Fruit fly (Drosophila melanogaster) whole organism, prepupa: ENCODE results near the gene Sema5c.

Experiments
- Blimp-1 ChIP-seq: fragments of 200-800 bp; sonication (Bioruptor generic); optimal IDR thresholded peaks from 3 replicates; lab custom pipeline; 2017; ENCODE audit warnings: missing biosample characterization, missing genetic modification characterization, mild to moderate bottlenecking, moderate library complexity, missing genetic modification reagents
- CG10631 ChIP-seq: fragments of 200-800 bp; sonication (Bioruptor generic); optimal IDR thresholded peaks from 2 replicates; lab custom pipeline; 2016; ENCODE audit warnings: missing biosample characterization, missing genetic modification characterization
- CG11294 ChIP-seq: fragments of 200-800 bp; sonication (Bioruptor generic); IDR thresholded peaks from 2 replicates; pipeline ENCODE4 v1.3.6; 2022; ENCODE audit warnings: missing biosample characterization, missing genetic modification characterization
- CG11902 ChIP-seq: fragments of 200-800 bp; sonication (Bioruptor generic); optimal IDR thresholded peaks from 3 replicates; lab custom pipeline; 2016; ENCODE audit warnings: missing biosample characterization, missing genetic modification characterization
- CG1621 ChIP-seq: fragments of 200-800 bp; sonication (Bioruptor generic); optimal IDR thresholded peaks from 3 replicates; lab custom pipeline; 2018; ENCODE audit warnings: missing biosample characterization, mild to moderate bottlenecking, missing genetic modification characterization
- CG16779 ChIP-seq: fragments of 200-800 bp; sonication (Bioruptor generic); optimal IDR thresholded peaks from 3 replicates; lab custom pipeline; 2017; ENCODE audit warnings: missing biosample characterization, mild to moderate bottlenecking, missing genetic modification characterization
- CG3032 ChIP-seq: fragments of 200-800 bp; optimal IDR thresholded peaks from 2 replicates; lab custom pipeline; 2019; ENCODE audit warnings: missing biosample characterization, mild to moderate bottlenecking, missing genetic modification characterization, moderate library complexity
- CG32006 ChIP-seq: fragments of 200-800 bp; sonication (Bioruptor generic); optimal IDR thresholded peaks from 3 replicates; lab custom pipeline; 2017; ENCODE audit warnings: missing biosample characterization, mild to moderate bottlenecking, missing genetic modification characterization
- CG34406 ChIP-seq: fragments of 200-800 bp; sonication (Bioruptor generic); optimal IDR thresholded peaks from 3 replicates; lab custom pipeline; 2016; ENCODE audit warnings: missing biosample characterization, missing genetic modification characterization
- CG3919 ChIP-seq: fragments of 200-800 bp; sonication (Bioruptor generic); optimal IDR thresholded peaks from 3 replicates; lab custom pipeline; 2016; ENCODE audit warnings: missing biosample characterization, missing genetic modification characterization
- CG4318 ChIP-seq: fragments of 200-800 bp; sonication (Bioruptor generic); optimal IDR thresholded peaks from 3 replicates; lab custom pipeline; 2017; ENCODE audit warnings: missing biosample characterization, mild to moderate bottlenecking, missing genetic modification characterization
- CG6276 ChIP-seq: fragments of 200-800 bp; sonication (Bioruptor generic); optimal IDR thresholded peaks from 2 replicates; lab custom pipeline; 2017; ENCODE audit warnings: missing biosample characterization, mild to moderate bottlenecking, missing genetic modification characterization
- CG6808 ChIP-seq: fragments of 200-800 bp; sonication (Bioruptor generic); optimal IDR thresholded peaks from 3 replicates; lab custom pipeline; 2017; ENCODE audit warnings: missing biosample characterization, missing genetic modification characterization, mild to moderate bottlenecking, moderate library complexity, missing genetic modification reagents
- CG6854 ChIP-seq: fragments of 200-800 bp; sonication (Bioruptor generic); optimal IDR thresholded peaks from 2 replicates; lab custom pipeline; 2017; ENCODE audit warnings: missing biosample characterization, mild to moderate bottlenecking, missing genetic modification characterization
- CG7368 ChIP-seq: fragments of 200-800 bp; sonication (Bioruptor generic); optimal IDR thresholded peaks from 3 replicates; lab custom pipeline; 2016; ENCODE audit warnings: missing biosample characterization, missing genetic modification characterization
- CG8119 ChIP-seq: fragments of 200-800 bp; sonication (Bioruptor generic); IDR thresholded peaks from 3 replicates; pipeline ENCODE4 v1.3.6; 2022; ENCODE audit warnings: missing biosample characterization, missing genetic modification characterization
- CG8319 ChIP-seq: fragments of 200-800 bp; sonication (Bioruptor generic); optimal IDR thresholded peaks from 3 replicates; lab custom pipeline; 2016; ENCODE audit warnings: missing biosample characterization, missing genetic modification characterization
- CG8632 ChIP-seq: fragments of 200-800 bp; sonication (Bioruptor generic); optimal IDR thresholded peaks from 3 replicates; lab custom pipeline; 2016; ENCODE audit warnings: missing biosample characterization, missing genetic modification characterization
- CG9139 ChIP-seq: fragments of 200-800 bp; sonication (Bioruptor generic); optimal IDR thresholded peaks from 3 replicates; lab custom pipeline; 2017; ENCODE audit warnings: missing biosample characterization, mild to moderate bottlenecking, missing genetic modification characterization
- Eip75B ChIP-seq: fragments of 200-800 bp; sonication (Bioruptor generic); optimal IDR thresholded peaks from 3 replicates; lab custom pipeline; 2016; ENCODE audit warnings: missing biosample characterization, missing genetic modification characterization
- Eip78C ChIP-seq: fragments of 200-800 bp; sonication (Bioruptor generic); peaks from one replicate; lab custom pipeline; 2016; ENCODE audit warnings: missing biosample characterization, missing genetic modification characterization
- Ets21C ChIP-seq: fragments of 200-800 bp; sonication (Bioruptor generic); optimal IDR thresholded peaks from 3 replicates; lab custom pipeline; 2016; ENCODE audit warnings: missing biosample characterization, missing genetic modification characterization
- Ets96B ChIP-seq: fragments of 200-800 bp; optimal IDR thresholded peaks from 2 replicates; lab custom pipeline; 2019; ENCODE audit warnings: missing biosample characterization, mild to moderate bottlenecking, missing genetic modification characterization, moderate library complexity
- Hr38 ChIP-seq: sonication (Bioruptor generic); optimal IDR thresholded peaks from 2 replicates; lab custom pipeline; 2016; ENCODE audit warnings: missing biosample characterization, missing genetic modification characterization
- Hr39 ChIP-seq: fragments of 200-800 bp; sonication (Bioruptor generic); optimal IDR thresholded peaks from 2 replicates; lab custom pipeline; 2016; ENCODE audit warnings: missing biosample characterization, missing genetic modification characterization
- Hr4 ChIP-seq: fragments of 200-800 bp; sonication (Bioruptor generic); optimal IDR thresholded peaks from 3 replicates; lab custom pipeline; 2016; ENCODE audit warnings: missing biosample characterization, missing genetic modification characterization
- Lpt ChIP-seq: fragments of 200-800 bp; sonication (Bioruptor generic); optimal IDR thresholded peaks from 3 replicates; lab custom pipeline; 2016; ENCODE audit warnings: missing biosample characterization, missing genetic modification characterization
- Met ChIP-seq: fragments of 200-800 bp; sonication (Bioruptor generic); optimal IDR thresholded peaks from 3 replicates; lab custom pipeline; 2016; ENCODE audit warnings: missing biosample characterization, missing genetic modification characterization
- OdsH ChIP-seq: fragments of 200-800 bp; sonication (Bioruptor generic); optimal IDR thresholded peaks from 3 replicates; lab custom pipeline; 2016; ENCODE audit warnings: missing biosample characterization, missing genetic modification characterization
- Smox ChIP-seq: fragments of 200-800 bp; sonication (Bioruptor generic); optimal IDR thresholded peaks from 3 replicates; lab custom pipeline; 2016; ENCODE audit warnings: missing biosample characterization, missing genetic modification characterization
- Sox102F ChIP-seq: fragments of 200-800 bp; sonication (Bioruptor generic); optimal IDR thresholded peaks from 2 replicates; lab custom pipeline; 2016; ENCODE audit warnings: missing biosample characterization, mild to moderate bottlenecking, missing genetic modification characterization
- Sox14 ChIP-seq: fragments of 200-800 bp; sonication (Bioruptor generic); optimal IDR thresholded peaks from 3 replicates; lab custom pipeline; 2016; ENCODE audit warnings: missing biosample characterization, missing genetic modification characterization
- Sox15 ChIP-seq: fragments of 200-800 bp; sonication (Bioruptor generic); optimal IDR thresholded peaks from 3 replicates; lab custom pipeline; 2016; ENCODE audit warnings: missing biosample characterization, missing genetic modification characterization
- acj6 ChIP-seq: fragments of 200-800 bp; sonication (Bioruptor generic); optimal IDR thresholded peaks from 3 replicates; lab custom pipeline; 2016; ENCODE audit warnings: missing biosample characterization, missing genetic modification characterization
- dac ChIP-seq: fragments of 200-800 bp; sonication (Bioruptor generic); optimal IDR thresholded peaks from 2 replicates; lab custom pipeline; 2017; ENCODE audit warnings: missing biosample characterization, mild to moderate bottlenecking, missing genetic modification characterization
- dsx ChIP-seq: fragments of 200-800 bp; optimal IDR thresholded peaks from 3 replicates; lab custom pipeline; 2019; ENCODE audit warnings: missing biosample characterization, mild to moderate bottlenecking, missing genetic modification characterization, moderate library complexity; ENCODE audit not compliant: poor library complexity, severe bottlenecking
- esn ChIP-seq: fragments of 200-800 bp; sonication (Bioruptor generic); optimal IDR thresholded peaks from 2 replicates; lab custom pipeline; 2016; ENCODE audit warnings: missing biosample characterization, mild to moderate bottlenecking, missing genetic modification characterization, moderate library complexity
- fd59A ChIP-seq: fragments of 200-800 bp; sonication (Bioruptor generic); optimal IDR thresholded peaks from 2 replicates; lab custom pipeline; 2017; ENCODE audit warnings: missing biosample characterization, mild to moderate bottlenecking, missing genetic modification characterization, missing genetic modification reagents
- fd85E ChIP-seq: fragments of 200-800 bp; sonication (Bioruptor generic); optimal IDR thresholded peaks from 3 replicates; lab custom pipeline; 2016; ENCODE audit warnings: missing biosample characterization, missing genetic modification characterization
- net ChIP-seq: fragments of 200-800 bp; sonication (Bioruptor generic); optimal IDR thresholded peaks from 3 replicates; lab custom pipeline; 2016; ENCODE audit warnings: missing biosample characterization, missing genetic modification characterization
- pdm3 ChIP-seq: fragments of 200-800 bp; sonication (Bioruptor generic); optimal IDR thresholded peaks from 3 replicates; lab custom pipeline; 2016; ENCODE audit warnings: missing biosample characterization, missing genetic modification characterization
- salr ChIP-seq, 2 experiments: fragments of 200-800 bp; sonication (Bioruptor generic); optimal IDR thresholded peaks; 3 replicates each; lab custom pipeline; 2016 to 2018; ENCODE audit warnings: missing biosample characterization in 2 of 2, missing genetic modification characterization in 2 of 2, mild to moderate bottlenecking in 1 of 2
- spab ChIP-seq: fragments of 200-800 bp; sonication (Bioruptor generic); optimal IDR thresholded peaks from 2 replicates; lab custom pipeline; 2017; ENCODE audit warnings: missing biosample characterization, mild to moderate bottlenecking, missing genetic modification characterization, missing genetic modification reagents
- ss ChIP-seq, 2 experiments: fragments of 200-800 bp; sonication (Bioruptor generic); optimal IDR thresholded peaks; 2 replicates in 1 of 2; 3 replicates in 1 of 2; lab custom pipeline; 2017 to 2018; ENCODE audit warnings: mild to moderate bottlenecking in 2 of 2, missing biosample characterization in 2 of 2, missing genetic modification characterization in 2 of 2, moderate library complexity in 1 of 2
- svp ChIP-seq: fragments of 200-800 bp; sonication (Bioruptor generic); peaks from one replicate; lab custom pipeline; 2016; ENCODE audit warnings: missing biosample characterization, missing genetic modification characterization
- topi ChIP-seq: fragments of 200-800 bp; sonication (Bioruptor generic); optimal IDR thresholded peaks from 3 replicates; lab custom pipeline; 2016; ENCODE audit warnings: missing biosample characterization, missing genetic modification characterization
- vri ChIP-seq: fragments of 200-800 bp; sonication (Bioruptor generic); optimal IDR thresholded peaks from 3 replicates; lab custom pipeline; 2016; ENCODE audit warnings: missing biosample characterization, mild to moderate bottlenecking, missing genetic modification characterization

Gene Sema5c

dm6 chr3L:12096799-12097662, 15.4 kb upstream of the Sema5c start (continued):
- TF ChIP-seq dac (GFP tag; lab: Kevin White, UChicago) (peak; percentile 35), fd85E (GFP tag; lab: Kevin White, UChicago) (no peak), CG32006 (GFP tag; lab: Kevin White, UChicago) (peak; percentile 73), Hr38 (GFP tag; lab: Kevin White, UChicago) (no peak), salr (GFP tag; optimal IDR thresholded peaks at IDR 0.05; lab: Kevin White, UChicago) (peak in 1 of 2 experiments; percentile 32), CG34406 (GFP tag; lab: Kevin White, UChicago) (peak; percentile 55), pdm3 (GFP tag; lab: Kevin White, UChicago) (peak; percentile 57), CG3032 (peak; percentile 74), Sox15 (peak; percentile 6), topi (GFP tag; lab: Kevin White, UChicago) (peak; percentile 62), net (GFP tag; lab: Kevin White, UChicago) (peak; percentile 42), Blimp-1 (GFP tag; lab: Kevin White, UChicago) (peak; percentile 2), CG1621 (peak; percentile 6), ss (GFP tag; optimal IDR thresholded peaks at IDR 0.05; lab: Kevin White, UChicago) (peak; percentile 38 to 64), CG6276 (GFP tag; lab: Kevin White, UChicago) (peak; percentile 57), Hr39 (GFP tag; lab: Kevin White, UChicago) (peak; percentile 7), svp (peak; percentile 77), Ets96B (tag; lab: Kevin White, UChicago) (peak; percentile 56), Ets21C (GFP tag; lab: Kevin White, UChicago) (peak; percentile 2), Smox (GFP tag; lab: Kevin White, UChicago) (peak; percentile 66)

- TF ChIP-seq CG6854 (GFP tag; lab: Kevin White, UChicago) = no peak
- TF ChIP-seq Hr39 (GFP tag; lab: Kevin White, UChicago) = peak; percentile 1
- TF ChIP-seq CG3919 (GFP tag; lab: Kevin White, UChicago) = no peak
- TF ChIP-seq dsx (GFP tag; lab: Kevin White, UChicago) = no peak
- no peak for TF ChIP-seq CG6808 (GFP tag; lab: Kevin White, UChicago)
- no peak for TF ChIP-seq Lpt (GFP tag; lab: Kevin White, UChicago)
- TF ChIP-seq ss (GFP tag; optimal IDR thresholded peaks at IDR 0.05; lab: Kevin White, UChicago) = no peak
- TF ChIP-seq CG4318 (GFP tag; lab: Kevin White, UChicago) = no peak
- peak; percentile 2 for TF ChIP-seq Eip75B (GFP tag; lab: Kevin White, UChicago)
- TF ChIP-seq fd85E (GFP tag; lab: Kevin White, UChicago) = no peak
- no peak for TF ChIP-seq CG9139
- no peak for TF ChIP-seq Eip78C (GFP tag; lab: Kevin White, UChicago)
- TF ChIP-seq CG8319 (GFP tag; lab: Kevin White, UChicago) = no peak
- TF ChIP-seq CG8632 (GFP tag; lab: Kevin White, UChicago) = no peak
- TF ChIP-seq CG7368 (GFP tag; lab: Kevin White, UChicago) = no peak
- peak; percentile 66 for TF ChIP-seq esn (GFP tag; lab: Kevin White, UChicago)
- no peak for TF ChIP-seq dac (GFP tag; lab: Kevin White, UChicago)
- no peak for TF ChIP-seq CG16779 (tag; lab: Kevin White, UChicago)
- peak; percentile 16 for TF ChIP-seq pdm3 (GFP tag; lab: Kevin White, UChicago)
- TF ChIP-seq CG8119 (GFP tag; lab: Robert Waterston, UW) = no peak
- peak; percentile 2 for TF ChIP-seq OdsH (GFP tag; lab: Kevin White, UChicago)
- TF ChIP-seq Met (GFP tag; lab: Kevin White, UChicago) = peak; percentile 37
- no peak for TF ChIP-seq CG10631 (GFP tag; lab: Kevin White, UChicago)
- no peak for TF ChIP-seq Sox102F
- TF ChIP-seq spab (GFP tag; lab: Kevin White, UChicago) = no peak
- no peak for TF ChIP-seq salr (GFP tag; optimal IDR thresholded peaks at IDR 0.05; lab: Kevin White, UChicago)
- no peak for TF ChIP-seq CG11902 (GFP tag; lab: Kevin White, UChicago)
- no peak for TF ChIP-seq vri
- TF ChIP-seq CG1621 = no peak
- TF ChIP-seq Ets21C (GFP tag; lab: Kevin White, UChicago) = no peak
- TF ChIP-seq Sox14 (GFP tag; lab: Kevin White, UChicago) = no peak
- TF ChIP-seq acj6 (GFP tag; lab: Kevin White, UChicago) = no peak
- no peak for TF ChIP-seq Hr4 (GFP tag; lab: Kevin White, UChicago)
- TF ChIP-seq fd59A (GFP tag; lab: Kevin White, UChicago) = no peak
- TF ChIP-seq topi (GFP tag; lab: Kevin White, UChicago) = peak; percentile 20
- no peak for TF ChIP-seq CG11294 (GFP tag; lab: Robert Waterston, UW)
- no peak for TF ChIP-seq net (GFP tag; lab: Kevin White, UChicago)
These were observed 14.3 kb upstream of the Sema5c start for dm6 chr3L:12095960-12096359.
